Worm (Caenorhabditis elegans) whole organism, young adult: ENCODE measurements around the gene F11A5.9.

Experiments used
- B0336.3 ChIP-seq: fragments of 200-800 bp; sonication (Bioruptor generic); IDR thresholded peaks from 2 replicates; pipeline ENCODE4 v1.3.6; 2022; ENCODE audit warnings: missing genetic modification characterization, missing compliant biosample characterization
- C17E4.6 ChIP-seq: fragments of 200-800 bp; sonication (Bioruptor generic); IDR thresholded peaks from 2 replicates; pipeline ENCODE4 v1.3.6; 2022; ENCODE audit warnings: missing genetic modification reagents, missing genetic modification characterization, missing compliant biosample characterization
- K12H6.12 ChIP-seq: fragments of 200-800 bp; sonication (Bioruptor generic); optimal IDR thresholded peaks from 2 replicates; lab custom pipeline; 2018; ENCODE audit warnings: mild to moderate bottlenecking, missing genetic modification characterization, missing compliant biosample characterization
- Y53F4B.3 ChIP-seq: fragments of 200-800 bp; sonication (Bioruptor generic); IDR thresholded peaks from 2 replicates; pipeline ENCODE4 v1.3.6; 2022; ENCODE audit warnings: missing genetic modification reagents, missing genetic modification characterization, missing compliant biosample characterization
- cebp-1 ChIP-seq, 2 experiments: fragments of 200-800 bp in 1 of 2; sonication (Bioruptor generic) in 1 of 2; sonication (generic microtip) in 1 of 2; IDR thresholded peaks in 1 of 2; optimal IDR thresholded peaks in 1 of 2; 2 replicates each; pipeline versions ENCODE4 v1.3.6 to Lab custom; 2017 to 2022; ENCODE audit warnings: missing compliant biosample characterization in 2 of 2, missing genetic modification characterization in 2 of 2, mild to moderate bottlenecking in 1 of 2, missing genetic modification reagents in 1 of 2, moderate library complexity in 1 of 2
- lin-26 ChIP-seq: fragments of 200-800 bp; sonication (Bioruptor generic); IDR thresholded peaks from 2 replicates; pipeline ENCODE4 v1.3.6; 2022; ENCODE audit warnings: missing genetic modification reagents, missing genetic modification characterization, missing compliant biosample characterization
- madf-6 ChIP-seq: fragments of 200-800 bp; sonication (Bioruptor generic); IDR thresholded peaks from 2 replicates; pipeline ENCODE4 v1.3.6; 2022; ENCODE audit warnings: missing genetic modification reagents, missing genetic modification characterization, missing compliant biosample characterization
- mes-4 ChIP-seq: sonication (generic microtip); optimal IDR thresholded peaks from 2 replicates; lab custom pipeline; 2016; ENCODE audit warnings: missing genotype, missing genetic modification characterization, missing compliant biosample characterization
- nhr-179 ChIP-seq: sonication (generic microtip); optimal IDR thresholded peaks from 2 replicates; lab custom pipeline; 2016; ENCODE audit warnings: mild to moderate bottlenecking, missing genetic modification characterization, missing compliant biosample characterization
- rcor-1 ChIP-seq: fragments of 200-800 bp; sonication (Bioruptor generic); IDR thresholded peaks from 2 replicates; pipeline ENCODE4 v1.3.6; 2022; ENCODE audit warnings: missing genetic modification reagents, missing genetic modification characterization, missing compliant biosample characterization
- sea-2 ChIP-seq: fragments of 200-800 bp; sonication (Bioruptor generic); IDR thresholded peaks from 2 replicates; pipeline ENCODE4 v1.3.6; 2022; ENCODE audit warnings: missing genetic modification characterization, missing compliant biosample characterization
- tbp1 ChIP-seq: fragments of 200-800 bp; sonication (Bioruptor generic); optimal IDR thresholded peaks from 2 replicates; lab custom pipeline; 2018; ENCODE audit warnings: mild to moderate bottlenecking, missing genetic modification characterization, missing compliant biosample characterization
- ztf-28 ChIP-seq: fragments of 200-800 bp; sonication (Bioruptor generic); IDR thresholded peaks from 2 replicates; pipeline ENCODE4 v1.3.6; 2022; ENCODE audit warnings: missing genetic modification reagents, missing genetic modification characterization, missing compliant biosample characterization

DNA sequence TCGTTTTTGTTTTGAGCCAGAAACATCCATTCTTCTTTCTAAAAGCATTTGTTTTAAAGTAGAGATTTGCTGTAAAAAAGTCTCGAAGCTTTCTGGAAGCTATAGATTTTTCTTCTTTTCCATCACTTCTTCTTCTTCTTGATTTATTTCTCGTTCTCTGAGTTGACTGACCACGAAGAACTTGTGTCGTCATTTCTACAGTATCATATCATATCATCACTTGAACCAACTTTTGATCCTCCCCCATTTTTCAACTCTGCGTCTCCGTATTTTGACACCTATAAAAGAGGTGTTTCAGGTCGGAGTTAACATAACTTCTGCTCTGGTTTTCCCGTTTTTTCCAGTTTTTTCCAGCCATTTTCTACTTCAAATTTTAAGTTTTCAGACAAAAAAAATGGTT lies at the start of gene F11A5.9:
- TF ChIP-seq tbp1 = no peak
- no peak for TF ChIP-seq C17E4.6 (GFP tag; lab: Robert Waterston, UW)
- no peak for TF ChIP-seq sea-2 (GFP tag; lab: Robert Waterston, UW)
- TF ChIP-seq K12H6.12 (tag; lab: Kevin White, UChicago) = no peak
- TF ChIP-seq Y53F4B.3 (GFP tag; lab: Robert Waterston, UW) = no peak
- TF ChIP-seq nhr-179 (tag; lab: Kevin White, UChicago) = no peak
- TF ChIP-seq ztf-28 (GFP tag; lab: Robert Waterston, UW) = no peak
- TF ChIP-seq rcor-1 (GFP tag; lab: Robert Waterston, UW) = no peak
- TF ChIP-seq cebp-1 (GFP tag; IDR thresholded peaks at IDR 0.05; lab: Robert Waterston, UW) = no peak
- TF ChIP-seq cebp-1 (tag; optimal IDR thresholded peaks at IDR 0.05; lab: Kevin White, UChicago) = no peak
- TF ChIP-seq madf-6 (GFP tag; lab: Robert Waterston, UW) = no peak
- no peak for TF ChIP-seq B0336.3 (GFP tag; lab: Robert Waterston, UW)
- no peak for TF ChIP-seq mes-4 (tag; lab: Kevin White, UChicago)
- TF ChIP-seq lin-26 = no peak
